Fruit fly (Drosophila melanogaster) whole organism, pupa: ENCODE data around the gene CG13678.

ENCODE experiments used
- CG12605 ChIP-seq: fragments of 200-800 bp; sonication (Bioruptor generic); IDR thresholded peaks from 2 replicates; pipeline ENCODE4 v1.3.6; 2022; ENCODE audit warnings: missing biosample characterization, missing genetic modification characterization
- CG13204 ChIP-seq: fragments of 200-800 bp; sonication (Bioruptor generic); optimal IDR thresholded peaks from 2 replicates; lab custom pipeline; 2018; ENCODE audit warnings: missing biosample characterization, mild to moderate bottlenecking, missing genetic modification characterization, moderate library complexity
- CG14655 ChIP-seq: fragments of 200-800 bp; sonication (Bioruptor generic); optimal IDR thresholded peaks from 3 replicates; lab custom pipeline; 2017; ENCODE audit warnings: mild to moderate bottlenecking, missing biosample characterization, missing genetic modification reagents, missing genetic modification characterization
- CG34367 ChIP-seq: fragments of 200-800 bp; sonication (Bioruptor generic); optimal IDR thresholded peaks from 2 replicates; lab custom pipeline; 2018; ENCODE audit warnings: missing biosample characterization, mild to moderate bottlenecking, missing genetic modification characterization
- CG4496 ChIP-seq: fragments of 200-800 bp; sonication (Bioruptor generic); IDR thresholded peaks from 3 replicates; pipeline ENCODE4 v1.3.6; 2022; ENCODE audit warnings: missing biosample characterization, missing genetic modification characterization
- CG9948 ChIP-seq: fragments of 200-800 bp; sonication (Bioruptor generic); optimal IDR thresholded peaks from 2 replicates; lab custom pipeline; 2018; ENCODE audit warnings: missing biosample characterization, mild to moderate bottlenecking, missing genetic modification characterization, moderate library complexity
- D1 ChIP-seq: fragments of 200-800 bp; sonication (Bioruptor generic); optimal IDR thresholded peaks from 2 replicates; lab custom pipeline; 2018; ENCODE audit warnings: missing biosample characterization, mild to moderate bottlenecking, missing genetic modification characterization, moderate library complexity
- EcR ChIP-seq: fragments of 200-800 bp; sonication (Bioruptor generic); optimal IDR thresholded peaks from 3 replicates; lab custom pipeline; 2019; ENCODE audit warnings: missing biosample characterization, missing genetic modification characterization, mild to moderate bottlenecking, moderate library complexity, missing genetic modification reagents
- Ets98B ChIP-seq: fragments of 200-800 bp; sonication (Bioruptor generic); IDR thresholded peaks from 2 replicates; pipeline ENCODE4 v1.3.6; 2022; ENCODE audit warnings: missing biosample characterization, missing genetic modification characterization
- Pif1A ChIP-seq: fragments of 200-800 bp; sonication (Bioruptor generic); optimal IDR thresholded peaks from 3 replicates; lab custom pipeline; 2016; ENCODE audit warnings: missing biosample characterization, missing genetic modification characterization
- Pif1B ChIP-seq: fragments of 200-800 bp; sonication (Bioruptor generic); optimal IDR thresholded peaks from 3 replicates; lab custom pipeline; 2016; ENCODE audit warnings: missing biosample characterization, missing genetic modification characterization
- Snoo ChIP-seq: fragments of 200-800 bp; sonication (Bioruptor generic); optimal IDR thresholded peaks from 3 replicates; lab custom pipeline; 2017; ENCODE audit warnings: missing biosample characterization, mild to moderate bottlenecking, missing genetic modification characterization, inconsistent platforms
- fd96Ca ChIP-seq: fragments of 200-800 bp; sonication (Bioruptor generic); IDR thresholded peaks from 3 replicates; pipeline ENCODE4 v1.3.6; 2022; ENCODE audit warnings: missing biosample characterization, missing genetic modification characterization

- peak; percentile 68 for TF ChIP-seq CG9948 (tag; lab: Kevin White, UChicago)
- TF ChIP-seq CG14655 (GFP tag; lab: Kevin White, UChicago), result no peak
- TF ChIP-seq CG4496 (GFP tag; lab: Robert Waterston, UW), result peak; percentile 67; the same call in 2 of the 3 replicates
- TF ChIP-seq EcR (GFP tag; lab: Kevin White, UChicago), result no peak
- no peak for TF ChIP-seq D1 (tag; lab: Kevin White, UChicago)
- TF ChIP-seq CG34367 (tag; lab: Kevin White, UChicago), result no peak
- TF ChIP-seq CG13204 (GFP tag; lab: Kevin White, UChicago), result no peak
- TF ChIP-seq CG12605, result no peak
- no peak for TF ChIP-seq Pif1B
- TF ChIP-seq Pif1A (GFP tag; lab: Kevin White, UChicago), result no peak
- TF ChIP-seq fd96Ca (GFP tag; lab: Robert Waterston, UW), result peak; percentile 67
- peak; percentile 53 for TF ChIP-seq Ets98B
- TF ChIP-seq Snoo (tag; lab: Kevin White, UChicago), result peak; percentile 69
Observed at dm6 chr3L:8197779-8198279, 24.1 kb upstream of the CG13678 start, which contains the start of the genes UbcE2M and Dhps.
